Worm (Caenorhabditis elegans) whole organism, L2 larva: ENCODE data around the gene usip-1.

Source experiments
- ama-1 ChIP-seq: fragments of 150-350 bp; optimal IDR thresholded peaks from 2 replicates; lab custom pipeline; 2018; ENCODE audit warnings: inconsistent platforms
- ceh-16 ChIP-seq: fragments of 150-350 bp; optimal IDR thresholded peaks from 2 replicates; lab custom pipeline; 2014; ENCODE audit warnings: missing biosample characterization, missing genetic modification characterization
- mdl-1 ChIP-seq, 2 experiments: fragments of 150-350 bp in 1 of 2; sonication (generic microtip) in 1 of 2; optimal IDR thresholded peaks; 2 replicates each; lab custom pipeline; 2017; ENCODE audit warnings: missing biosample characterization in 2 of 2, missing genetic modification characterization in 2 of 2
- nhr-12 ChIP-seq: fragments of 150-350 bp; optimal IDR thresholded peaks from 2 replicates; lab custom pipeline; 2014; ENCODE audit warnings: missing biosample characterization, missing genetic modification characterization
- nhr-77 ChIP-seq: fragments of 150-350 bp; optimal IDR thresholded peaks from 2 replicates; lab custom pipeline; 2014; ENCODE audit warnings: missing biosample characterization, missing genetic modification characterization
- skn-1 ChIP-seq: sonication (generic microtip); optimal IDR thresholded peaks from 2 replicates; lab custom pipeline; 2017; ENCODE audit warnings: missing biosample characterization, missing genetic modification characterization
- snpc-4 ChIP-seq: fragments of 150-350 bp; optimal IDR thresholded peaks from 2 replicates; lab custom pipeline; 2014; ENCODE audit warnings: missing biosample characterization, missing genetic modification characterization
- ztf-11 ChIP-seq: sonication (generic microtip); optimal IDR thresholded peaks from 2 replicates; lab custom pipeline; 2017; ENCODE audit warnings: missing biosample characterization, missing genetic modification characterization

DNA sequence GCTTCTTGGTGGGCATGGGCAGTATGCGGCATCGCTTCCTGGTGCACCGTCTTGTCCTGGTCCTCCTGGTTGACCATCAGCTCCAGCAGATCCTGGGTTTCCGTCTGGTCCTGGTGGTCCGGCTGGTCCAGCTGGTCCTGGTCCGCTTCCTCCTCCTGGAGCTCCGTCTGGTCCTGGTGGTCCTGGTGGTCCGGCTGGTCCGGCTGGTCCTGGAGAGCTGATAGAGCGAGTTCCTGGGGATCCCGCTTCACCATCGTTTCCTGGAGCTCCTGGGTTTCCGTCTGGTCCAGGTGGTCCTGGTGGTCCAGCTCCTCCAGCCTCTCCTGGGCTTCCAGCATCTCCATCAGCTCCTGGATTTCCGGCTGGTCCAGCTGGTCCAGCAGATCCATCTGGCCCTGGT lies 17.0 kb downstream of the usip-1 start:
- TF ChIP-seq nhr-12 (tag; lab: Kevin White, UChicago) (no peak), ama-1 (lab: Kevin White, UChicago) (no peak), nhr-77 (tag; lab: Kevin White, UChicago) (no peak), snpc-4 (tag; lab: Kevin White, UChicago) (no peak), skn-1 (tag; lab: Kevin White, UChicago) (no peak), ceh-16 (no peak), ztf-11 (tag; lab: Kevin White, UChicago) (no peak), mdl-1 (tag; optimal IDR thresholded peaks at IDR 0.05; lab: Kevin White, UChicago) (no peak)
